Fruit fly (Drosophila melanogaster) S2 (cell line): ENCODE measurements around the gene Vajk3.
A peak's percentile ranks its signal among the peaks of the same experiment; 100 is the strongest.

Experiments
- CG8478 ChIP-seq: fragments of >200 bp; optimal IDR thresholded peaks from 2 replicates; lab custom pipeline; 2018
- CTCF ChIP-seq, 2 experiments: fragments of >200 bp; optimal IDR thresholded peaks; 2 replicates each; lab custom pipeline; 2018

Vajk3 gene

dm6 chr2L:13931318-13931717 is 16.0 kb downstream of the Vajk3 start, which contains the start of gene CG42711:
TSS of gene CG42711 (minus strand) at chr2L:13931362.
- TF ChIP-seq CG8478 (lab: Kevin White, UChicago): no peak
- TF ChIP-seq CTCF (optimal IDR thresholded peaks at IDR 0.05; lab: Kevin White, UChicago): no peak

dm6 chr2L:13928461-13928860 is 18.8 kb downstream of the Vajk3 start:
- TF ChIP-seq CTCF (optimal IDR thresholded peaks at IDR 0.05; lab: Kevin White, UChicago) (no peak), CG8478 (lab: Kevin White, UChicago) (no peak)

- TF ChIP-seq CTCF (optimal IDR thresholded peaks at IDR 0.05; lab: Kevin White, UChicago) (no peak), CG8478 (lab: Kevin White, UChicago) (no peak)
Observed at dm6 chr2L:13925699-13926098, 21.6 kb downstream of the Vajk3 start.

dm6 chr2L:13923984-13924383 is 23.3 kb downstream of the Vajk3 start:
- TF ChIP-seq CG8478 (lab: Kevin White, UChicago): no peak
- no peak for TF ChIP-seq CTCF (optimal IDR thresholded peaks at IDR 0.05; lab: Kevin White, UChicago)

dm6 chr2L:13923453-13923852 is 23.8 kb downstream of the Vajk3 start, which contains the start of gene Vajk1:
TSS of gene Vajk1 (minus strand) at chr2L:13923553.
- TF ChIP-seq CTCF (optimal IDR thresholded peaks at IDR 0.05; lab: Kevin White, UChicago) (no peak), CG8478 (lab: Kevin White, UChicago) (no peak)

dm6 chr2L:13914425-13914824 is 32.9 kb downstream of the Vajk3 start, which contains the start of gene Ance-3:
TSS of gene Ance-3 (plus strand) at chr2L:13914725.
- TF ChIP-seq CG8478 (lab: Kevin White, UChicago) (no peak), CTCF (optimal IDR thresholded peaks at IDR 0.05; lab: Kevin White, UChicago) (no peak)

dm6 chr2L:13911783-13912182 is 35.5 kb downstream of the Vajk3 start, which contains the start of gene Acyp:
TSS of gene Acyp (plus strand) at chr2L:13912083.
- no peak for TF ChIP-seq CTCF (optimal IDR thresholded peaks at IDR 0.05; lab: Kevin White, UChicago)
- no peak for TF ChIP-seq CG8478 (lab: Kevin White, UChicago)

dm6 chr2L:13909033-13909432 is 38.2 kb downstream of the Vajk3 start, which contains the start of gene Ance-2:
TSS of gene Ance-2 (plus strand) at chr2L:13909333.
- TF ChIP-seq CTCF (optimal IDR thresholded peaks at IDR 0.05; lab: Kevin White, UChicago) (no peak), CG8478 (lab: Kevin White, UChicago) (no peak)

- TF ChIP-seq CG8478 (lab: Kevin White, UChicago): no peak
- TF ChIP-seq CTCF (optimal IDR thresholded peaks at IDR 0.05; lab: Kevin White, UChicago): no peak
Observed at dm6 chr2L:13905848-13906585, 41.3 kb downstream of the Vajk3 start.

dm6 chr2L:13905072-13905847 is 42.0 kb downstream of the Vajk3 start, which contains the start of gene Ance:
TSS of gene Ance (plus strand) at chr2L:13905645.
- no peak for TF ChIP-seq CG8478 (lab: Kevin White, UChicago)
- no peak for TF ChIP-seq CTCF (optimal IDR thresholded peaks at IDR 0.05; lab: Kevin White, UChicago)

dm6 chr2L:13904331-13904911 is 42.9 kb downstream of the Vajk3 start, which contains the start of gene Smg5:
TSS of gene Smg5 (minus strand) at chr2L:13904661.
- TF ChIP-seq CG8478 (lab: Kevin White, UChicago) (no peak), CTCF (optimal IDR thresholded peaks at IDR 0.05; lab: Kevin White, UChicago) (peak; percentile 32 to 51)

dm6 chr2L:13903796-13904330 is 43.4 kb downstream of the Vajk3 start:
- TF ChIP-seq CTCF (optimal IDR thresholded peaks at IDR 0.05; lab: Kevin White, UChicago) (no peak), CG8478 (lab: Kevin White, UChicago) (no peak)

- TF ChIP-seq CG8478 (lab: Kevin White, UChicago) (no peak), CTCF (optimal IDR thresholded peaks at IDR 0.05; lab: Kevin White, UChicago) (no peak)
Observed at dm6 chr2L:13900111-13900930, 47.0 kb downstream of the Vajk3 start.
